Fruit fly (Drosophila melanogaster) whole organism, embryonic: Measurements from ENCODE around the gene Lcp65Ag1.

Source experiments
- CG10147 ChIP-seq: fragments of 200-800 bp; sonication (Bioruptor generic); optimal IDR thresholded peaks from 2 replicates; lab custom pipeline; 2019; ENCODE audit warnings: missing biosample characterization, mild to moderate bottlenecking, missing genetic modification characterization, moderate library complexity
- CG11093 ChIP-seq: fragments of 200-800 bp; sonication (Bioruptor generic); IDR thresholded peaks from 3 replicates; pipeline ENCODE4 v1.3.6; 2022; ENCODE audit warnings: missing biosample characterization, missing genetic modification characterization
- CG11504 ChIP-seq: fragments of 200-800 bp; sonication (Bioruptor generic); optimal IDR thresholded peaks from 3 replicates; lab custom pipeline; 2019; ENCODE audit warnings: missing biosample characterization, mild to moderate bottlenecking, missing genetic modification characterization, moderate library complexity
- CG13624 ChIP-seq: fragments of 200-800 bp; sonication (Bioruptor generic); optimal IDR thresholded peaks from 2 replicates; lab custom pipeline; 2016; ENCODE audit warnings: missing biosample characterization, missing genetic modification characterization
- CG13894 ChIP-seq: fragments of 200-800 bp; sonication (Bioruptor generic); optimal IDR thresholded peaks from 3 replicates; lab custom pipeline; 2018; ENCODE audit warnings: missing biosample characterization, mild to moderate bottlenecking, missing genetic modification characterization, moderate library complexity
- CG14014 ChIP-seq: fragments of 200-800 bp; sonication (Bioruptor generic); IDR thresholded peaks from 2 replicates; pipeline ENCODE4 v1.3.6; 2022; ENCODE audit warnings: missing biosample characterization, missing genetic modification characterization
- CG14050 ChIP-seq: fragments of 200-800 bp; sonication (Bioruptor generic); IDR thresholded peaks from 3 replicates; pipeline ENCODE4 v1.3.6; 2022; ENCODE audit warnings: missing biosample characterization, missing genetic modification characterization
- CG15073 ChIP-seq: fragments of 200-800 bp; sonication (Bioruptor generic); optimal IDR thresholded peaks from 2 replicates; lab custom pipeline; 2016; ENCODE audit warnings: missing biosample characterization, missing genetic modification characterization
- CG15479 ChIP-seq: fragments of 200-800 bp; sonication (Bioruptor generic); optimal IDR thresholded peaks from 3 replicates; lab custom pipeline; 2019; ENCODE audit warnings: missing biosample characterization, mild to moderate bottlenecking, missing genetic modification characterization, moderate library complexity
- CG31224 ChIP-seq: fragments of 200-800 bp; sonication (Bioruptor generic); IDR thresholded peaks from 2 replicates; pipeline ENCODE4 v1.3.6; 2022; ENCODE audit warnings: missing biosample characterization, missing genetic modification characterization
- CG31365 ChIP-seq: fragments of 200-800 bp; sonication (Bioruptor generic); optimal IDR thresholded peaks from 2 replicates; lab custom pipeline; 2018; ENCODE audit warnings: missing biosample characterization, mild to moderate bottlenecking, missing genetic modification characterization
- CG9817 ChIP-seq: fragments of 200-800 bp; sonication (Bioruptor generic); optimal IDR thresholded peaks from 2 replicates; lab custom pipeline; 2018; ENCODE audit warnings: missing biosample characterization, mild to moderate bottlenecking, missing genetic modification characterization, moderate library complexity
- Dek ChIP-seq: fragments of 200-800 bp; sonication (Bioruptor generic); optimal IDR thresholded peaks from 3 replicates; lab custom pipeline; 2019; ENCODE audit warnings: missing biosample characterization, mild to moderate bottlenecking, missing genetic modification characterization, moderate library complexity
- Fer2 ChIP-seq: fragments of 200-800 bp; sonication (Bioruptor generic); optimal IDR thresholded peaks from 2 replicates; lab custom pipeline; 2018; ENCODE audit warnings: missing biosample characterization, mild to moderate bottlenecking, missing genetic modification characterization, moderate library complexity
- Kr ChIP-seq: fragments of 200-800 bp; sonication (Bioruptor generic); optimal IDR thresholded peaks from 2 replicates; lab custom pipeline; 2017; ENCODE audit warnings: missing biosample characterization, mild to moderate bottlenecking, missing genetic modification characterization
- MTF-1 ChIP-seq: fragments of 200-800 bp; sonication (Bioruptor generic); optimal IDR thresholded peaks from 2 replicates; lab custom pipeline; 2018; ENCODE audit warnings: missing biosample characterization, mild to moderate bottlenecking, missing genetic modification characterization, borderline replicate concordance
- Mes4 ChIP-seq: fragments of 200-800 bp; sonication (Bioruptor generic); optimal IDR thresholded peaks from 2 replicates; lab custom pipeline; 2016; ENCODE audit warnings: missing biosample characterization, missing genetic modification characterization
- Ravus ChIP-seq: fragments of 200-800 bp; sonication (Bioruptor generic); IDR thresholded peaks from 2 replicates; pipeline ENCODE4 v1.3.6; 2022; ENCODE audit warnings: missing biosample characterization, missing genetic modification characterization
- Ssrp ChIP-seq: fragments of 200-800 bp; sonication (Bioruptor generic); optimal IDR thresholded peaks from 2 replicates; lab custom pipeline; 2018; ENCODE audit warnings: missing biosample characterization, mild to moderate bottlenecking, missing genetic modification characterization, moderate library complexity
- TFAM ChIP-seq: fragments of 200-800 bp; sonication (Bioruptor generic); optimal IDR thresholded peaks from 2 replicates; lab custom pipeline; 2017; ENCODE audit warnings: missing biosample characterization, missing genetic modification characterization, inconsistent platforms
- caup ChIP-seq: fragments of 200-800 bp; sonication (Bioruptor generic); optimal IDR thresholded peaks from 3 replicates; lab custom pipeline; 2017; ENCODE audit warnings: missing biosample characterization, mild to moderate bottlenecking, missing genetic modification characterization, moderate library complexity; ENCODE audit not compliant: severe bottlenecking
- chinmo ChIP-seq: fragments of 200-800 bp; sonication (Bioruptor generic); IDR thresholded peaks from 4 replicates; pipeline ENCODE4 v1.3.6; 2022; ENCODE audit warnings: missing biosample characterization, missing genetic modification characterization; ENCODE audit not compliant: partially characterized antibody
- chn ChIP-seq: fragments of 200-800 bp; sonication (Bioruptor generic); optimal IDR thresholded peaks from 2 replicates; lab custom pipeline; 2016; ENCODE audit warnings: missing biosample characterization, missing genetic modification characterization
- corto ChIP-seq: fragments of 200-800 bp; sonication (Bioruptor generic); optimal IDR thresholded peaks from 2 replicates; lab custom pipeline; 2016; ENCODE audit warnings: missing biosample characterization, mild to moderate bottlenecking, missing genetic modification characterization, moderate library complexity
- eyg ChIP-seq: fragments of 200-800 bp; sonication (Bioruptor generic); optimal IDR thresholded peaks from 3 replicates; lab custom pipeline; 2016; ENCODE audit warnings: missing biosample characterization, missing genetic modification characterization
- hb ChIP-seq: fragments of 200-800 bp; sonication (Bioruptor generic); IDR thresholded peaks from 3 replicates; pipeline ENCODE4 v1.3.6; 2022; ENCODE audit warnings: missing biosample characterization, missing genetic modification characterization; ENCODE audit not compliant: partially characterized antibody
- nau ChIP-seq: fragments of 200-800 bp; sonication (Bioruptor generic); optimal IDR thresholded peaks from 3 replicates; lab custom pipeline; 2017; ENCODE audit warnings: missing biosample characterization, mild to moderate bottlenecking, missing genetic modification characterization, missing genetic modification reagents
- nerfin-1 ChIP-seq: fragments of 200-800 bp; sonication (Bioruptor generic); optimal IDR thresholded peaks from 3 replicates; lab custom pipeline; 2019; ENCODE audit warnings: missing biosample characterization, mild to moderate bottlenecking, missing genetic modification characterization, moderate library complexity
- ranshi ChIP-seq: fragments of 200-800 bp; sonication (Bioruptor generic); IDR thresholded peaks from 2 replicates; pipeline ENCODE4 v1.3.6; 2022; ENCODE audit warnings: missing biosample characterization, missing genetic modification characterization
- rib ChIP-seq: fragments of 200-800 bp; sonication (Bioruptor generic); IDR thresholded peaks from 2 replicates; pipeline ENCODE4 v1.3.6; 2022; ENCODE audit warnings: missing biosample characterization, missing genetic modification characterization
- scrt ChIP-seq: fragments of 200-800 bp; sonication (Bioruptor generic); optimal IDR thresholded peaks from 2 replicates; lab custom pipeline; 2018; ENCODE audit warnings: missing biosample characterization, mild to moderate bottlenecking, missing genetic modification characterization, moderate library complexity
- sqz ChIP-seq: fragments of 200-800 bp; sonication (Bioruptor generic); optimal IDR thresholded peaks from 3 replicates; lab custom pipeline; 2018; ENCODE audit warnings: missing biosample characterization, mild to moderate bottlenecking, missing genetic modification characterization
- tgo ChIP-seq: fragments of 200-800 bp; sonication (Bioruptor generic); IDR thresholded peaks from 3 replicates; pipeline ENCODE4 v1.3.6; 2022; ENCODE audit warnings: missing biosample characterization, missing genetic modification characterization
- toy ChIP-seq: fragments of 200-800 bp; sonication (Bioruptor generic); IDR thresholded peaks from 2 replicates; pipeline ENCODE4 v1.3.6; 2022; ENCODE audit warnings: missing biosample characterization, missing genetic modification characterization
- twi ChIP-seq: fragments of 200-800 bp; optimal IDR thresholded peaks from 2 replicates; lab custom pipeline; 2019; ENCODE audit warnings: missing biosample characterization, mild to moderate bottlenecking, missing genetic modification characterization, moderate library complexity
- vnd ChIP-seq: fragments of 200-800 bp; sonication (Bioruptor generic); IDR thresholded peaks from 3 replicates; pipeline ENCODE4 v1.3.6; 2022; ENCODE audit warnings: missing biosample characterization, missing genetic modification characterization; ENCODE audit not compliant: partially characterized antibody

Lcp65Ag1 gene

DNA sequence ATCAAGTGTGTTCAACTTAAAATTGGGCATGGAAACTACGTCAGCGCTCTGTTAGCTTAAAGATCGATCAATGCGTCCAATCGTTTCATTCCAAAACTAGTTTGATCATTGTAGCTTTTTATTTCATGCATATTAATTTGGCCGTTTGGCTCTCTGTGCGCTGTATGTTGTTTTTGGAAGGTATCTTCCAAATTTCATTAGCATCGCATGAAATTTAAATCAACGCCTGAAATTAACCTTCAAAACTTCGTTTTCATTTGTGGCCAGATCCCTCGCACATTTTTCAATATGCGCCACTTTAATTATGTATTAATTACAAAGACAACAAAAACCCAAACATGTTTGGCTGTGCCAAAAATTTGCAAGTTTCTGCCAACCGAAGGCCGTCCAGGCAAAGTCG, 3.5 kb upstream of the Lcp65Ag1 start (continued):
- TF ChIP-seq hb (GFP tag; lab: Robert Waterston, UW), result no peak
- no peak for TF ChIP-seq toy (GFP tag; lab: Robert Waterston, UW)
- TF ChIP-seq Dek (tag; lab: Kevin White, UChicago), result no peak
- TF ChIP-seq CG14050 (GFP tag; lab: Robert Waterston, UW), result no peak
- TF ChIP-seq rib (GFP tag; lab: Robert Waterston, UW), result peak; percentile 51; the same call in 1 of the 2 replicates
- peak; percentile 79; the same call in 3 of the 4 replicates for TF ChIP-seq chinmo (GFP tag; lab: Robert Waterston, UW)
- no peak for TF ChIP-seq TFAM (GFP tag; lab: Kevin White, UChicago)
- no peak for TF ChIP-seq sqz (GFP tag; lab: Kevin White, UChicago)
- TF ChIP-seq CG14014 (GFP tag; lab: Robert Waterston, UW), result no peak
- no peak for TF ChIP-seq scrt (GFP tag; lab: Kevin White, UChicago)
- no peak for TF ChIP-seq nau (GFP tag; lab: Kevin White, UChicago)
- no peak for TF ChIP-seq CG10147 (GFP tag; lab: Kevin White, UChicago)
- TF ChIP-seq CG31224 (GFP tag; lab: Robert Waterston, UW), result no peak
- no peak for TF ChIP-seq twi
- TF ChIP-seq CG31365, result no peak
- no peak for TF ChIP-seq eyg (GFP tag; lab: Kevin White, UChicago)
- TF ChIP-seq MTF-1 (GFP tag; lab: Kevin White, UChicago), result no peak
- TF ChIP-seq CG15073 (GFP tag; lab: Kevin White, UChicago), result no peak
- TF ChIP-seq CG11093, result no peak

dm6 chr3L:6138018-6138417, 2.9 kb upstream of the Lcp65Ag1 start, which contains the start of gene Lcp65Ae:
Lcp65Ae (minus strand) TSS chr3L:6138118.
- TF ChIP-seq ranshi (GFP tag; lab: Robert Waterston, UW) (no peak), Fer2 (tag; lab: Kevin White, UChicago) (no peak), Ravus (GFP tag; lab: Robert Waterston, UW) (no peak), Ssrp (tag; lab: Kevin White, UChicago) (no peak), corto (GFP tag; lab: Kevin White, UChicago) (no peak), CG11504 (tag; lab: Kevin White, UChicago) (no peak), caup (no peak), CG13894 (tag; lab: Kevin White, UChicago) (no peak), CG15479 (GFP tag; lab: Kevin White, UChicago) (no peak), Kr (GFP tag; lab: Kevin White, UChicago) (no peak), CG9817 (tag; lab: Kevin White, UChicago) (no peak), CG13624 (GFP tag; lab: Kevin White, UChicago) (no peak), vnd (no peak)

dm6 chr3L:6136691-6137090, 1.6 kb upstream of the Lcp65Ag1 start, which contains the start of gene Lcp65Af:
Lcp65Af (minus strand) TSS chr3L:6136791.
- no peak for TF ChIP-seq tgo (GFP tag; lab: Robert Waterston, UW)
- no peak for TF ChIP-seq chn (GFP tag; lab: Kevin White, UChicago)
- TF ChIP-seq nerfin-1 (tag; lab: Kevin White, UChicago), result no peak
- no peak for TF ChIP-seq Mes4 (GFP tag; lab: Kevin White, UChicago)
